Fruit fly (Drosophila melanogaster): Measurements from ENCODE around the gene CG44290.

The CG44290 gene

dm6 chr3R:27407049-27407448 is 33.7 kb downstream of the CG44290 start (continued):
- TF ChIP-seq toy (GFP tag; IDR thresholded peaks at IDR 0.05) (peak; percentile 76), D (optimal IDR thresholded peaks at IDR 0.05) (no peak), D (GFP tag; optimal IDR thresholded peaks at IDR 0.05) (no peak), tio (GFP tag; optimal IDR thresholded peaks at IDR 0.05) (peak; percentile 39), NK7.1 (GFP tag; optimal IDR thresholded peaks at IDR 0.05) (peak; percentile 33), Vsx1 (GFP tag; optimal IDR thresholded peaks at IDR 0.05) (no peak), Tbp (GFP tag; optimal IDR thresholded peaks at IDR 0.05) (no peak), zfh2 (GFP tag; optimal IDR thresholded peaks at IDR 0.05) (peak; percentile 81), Awh (GFP tag; IDR thresholded peaks at IDR 0.05) (0 out of 2 replicates have a peak, but pooled peaks have one; percentile 38), Sry-β (GFP tag; optimal IDR thresholded peaks at IDR 0.05) (no peak), pb (GFP tag; optimal IDR thresholded peaks at IDR 0.05) (no peak), nerfin-2 (GFP tag; IDR thresholded peaks at IDR 0.05; ENCODE audit: partially characterized antibody) (no peak), CG31441 (GFP tag; IDR thresholded peaks at IDR 0.05) (peak; percentile 70), Blimp-1 (GFP tag; optimal IDR thresholded peaks at IDR 0.05) (peak; percentile 40), Lhr (GFP tag; optimal IDR thresholded peaks at IDR 0.05) (no peak), CG42726 (GFP tag; IDR thresholded peaks at IDR 0.05; ENCODE audit: partially characterized antibody) (no peak), fd102C (GFP tag; optimal IDR thresholded peaks at IDR 0.05) (no peak), MTF-1 (GFP tag; optimal IDR thresholded peaks at IDR 0.05; ENCODE audit: borderline replicate concordance) (peak; percentile 7), rib (GFP tag; IDR thresholded peaks at IDR 0.05) (peak; percentile 67), CG7372 (GFP tag; IDR thresholded peaks at IDR 0.05) (peak; percentile 83), CG16863 (GFP tag; optimal IDR thresholded peaks at IDR 0.05) (peak; percentile 57), CG15479 (GFP tag; optimal IDR thresholded peaks at IDR 0.05) (no peak), tll (GFP tag; optimal IDR thresholded peaks at IDR 0.05) (no peak), CG14965 (GFP tag; optimal IDR thresholded peaks at IDR 0.05; ENCODE audit: borderline replicate concordance) (no peak), Rx (GFP tag; IDR thresholded peaks at IDR 0.05) (peak; percentile 52), Dfd (GFP tag; optimal IDR thresholded peaks at IDR 0.05) (no peak), PHDP (tag; optimal IDR thresholded peaks at IDR 0.05) (peak; percentile 75), Dad (GFP tag; optimal IDR thresholded peaks at IDR 0.05) (peak; percentile 61), luna (GFP tag; optimal IDR thresholded peaks at IDR 0.05) (no peak), nau (GFP tag; optimal IDR thresholded peaks at IDR 0.05) (peak; percentile 49), CG9437 (GFP tag; optimal IDR thresholded peaks at IDR 0.05) (peak; percentile 8), CG13123 (GFP tag; optimal IDR thresholded peaks at IDR 0.05) (no peak), ems (GFP tag; optimal IDR thresholded peaks at IDR 0.05) (peak; percentile 60), HmgZ (tag; optimal IDR thresholded peaks at IDR 0.05) (peak; percentile 73), CG11093 (GFP tag; IDR thresholded peaks at IDR 0.05) (peak; percentile 47; the same call in 1 of the 3 replicates), cwo (GFP tag; optimal IDR thresholded peaks at IDR 0.05) (peak; percentile 60), exex (tag; optimal IDR thresholded peaks at IDR 0.05) (peak; percentile 28), Adf1 (GFP tag; IDR thresholded peaks at IDR 0.05) (peak; percentile 58), CG32532 (GFP tag; IDR thresholded peaks at IDR 0.05) (peak; percentile 94), CG2678 (tag; optimal IDR thresholded peaks at IDR 0.05) (peak; percentile 85), Lpt (GFP tag; optimal IDR thresholded peaks at IDR 0.05) (no peak), schlank (tag; optimal IDR thresholded peaks at IDR 0.05) (peak; percentile 58), CG12236 (GFP tag; optimal IDR thresholded peaks at IDR 0.05) (no peak), her (GFP tag; optimal IDR thresholded peaks at IDR 0.05) (peak; percentile 51), cato (GFP tag; optimal IDR thresholded peaks at IDR 0.05; ENCODE audit: borderline replicate concordance) (no peak), stc (GFP tag; IDR thresholded peaks at IDR 0.05) (peak; percentile 73), CG12659 (GFP tag; optimal IDR thresholded peaks at IDR 0.05) (peak; percentile 63), Abd-B (GFP tag; optimal IDR thresholded peaks at IDR 0.05) (peak; percentile 76), lov (optimal IDR thresholded peaks at IDR 0.05) (no peak), lov (GFP tag; IDR thresholded peaks at IDR 0.05) (peak; percentile 61; the same call in 1 of the 3 replicates), disco-r (GFP tag; optimal IDR thresholded peaks at IDR 0.05) (peak; percentile 29)
